Fruit fly (Drosophila melanogaster) whole organism, embryonic: ENCODE data around the gene TTLL6B.
A peak's percentile ranks its signal among the peaks of the same experiment; 100 is the strongest.

ENCODE experiments used
- Awh ChIP-seq: fragments of 200-800 bp; sonication (Bioruptor generic); IDR thresholded peaks from 2 replicates; pipeline ENCODE4, ENCODE4 v1.3.6; 2022; ENCODE audit warnings: missing biosample characterization, missing genetic modification characterization
- BEAF-32 ChIP-seq: fragments of 200-800 bp; sonication (Bioruptor generic); optimal IDR thresholded peaks from 3 replicates; lab custom pipeline; 2017; ENCODE audit warnings: missing biosample characterization, missing genetic modification characterization, mild to moderate bottlenecking, moderate library complexity, missing genetic modification reagents
- BtbVII ChIP-seq: fragments of 200-800 bp; sonication (Bioruptor generic); optimal IDR thresholded peaks from 3 replicates; lab custom pipeline; 2017; ENCODE audit warnings: missing biosample characterization, mild to moderate bottlenecking, missing genetic modification characterization
- CG1024 ChIP-seq: fragments of 200-800 bp; sonication (Bioruptor generic); IDR thresholded peaks from 2 replicates; pipeline ENCODE4 v1.3.6; 2022; ENCODE audit warnings: missing biosample characterization, missing genetic modification characterization
- CG10654 ChIP-seq: fragments of 200-800 bp; sonication (Bioruptor generic); optimal IDR thresholded peaks from 2 replicates; lab custom pipeline; 2016; ENCODE audit warnings: missing biosample characterization, missing genetic modification characterization
- CG12659 ChIP-seq: fragments of 200-800 bp; sonication (Bioruptor generic); optimal IDR thresholded peaks from 3 replicates; lab custom pipeline; 2017; ENCODE audit warnings: mild to moderate bottlenecking, missing biosample characterization, missing genetic modification reagents, missing genetic modification characterization
- CG13123 ChIP-seq: fragments of 200-800 bp; sonication (Bioruptor generic); optimal IDR thresholded peaks from 2 replicates; lab custom pipeline; 2016; ENCODE audit warnings: missing biosample characterization, missing genetic modification characterization
- CG14014 ChIP-seq: fragments of 200-800 bp; sonication (Bioruptor generic); IDR thresholded peaks from 2 replicates; pipeline ENCODE4 v1.3.6; 2022; ENCODE audit warnings: missing biosample characterization, missing genetic modification characterization
- CG1602 ChIP-seq: fragments of 200-800 bp; sonication (Bioruptor generic); optimal IDR thresholded peaks from 3 replicates; lab custom pipeline; 2016; ENCODE audit warnings: missing biosample characterization, missing genetic modification characterization
- CG18764 ChIP-seq: fragments of 200-800 bp; sonication (Bioruptor generic); optimal IDR thresholded peaks from 3 replicates; lab custom pipeline; 2016; ENCODE audit warnings: missing biosample characterization, missing genetic modification characterization
- CG33213 ChIP-seq: fragments of 200-800 bp; sonication (Bioruptor generic); optimal IDR thresholded peaks from 3 replicates; lab custom pipeline; 2016; ENCODE audit warnings: missing biosample characterization, missing genetic modification characterization
- CG7745 ChIP-seq: fragments of 200-800 bp; sonication (Bioruptor generic); optimal IDR thresholded peaks from 2 replicates; lab custom pipeline; 2018; ENCODE audit warnings: missing biosample characterization, mild to moderate bottlenecking, missing genetic modification characterization, moderate library complexity
- CG8290 ChIP-seq, 3 experiments: fragments of 200-800 bp; sonication (Bioruptor generic); optimal IDR thresholded peaks; 2 replicates each; lab custom pipeline; 2016 to 2019; ENCODE audit warnings: missing biosample characterization in 3 of 3, missing genetic modification characterization in 3 of 3, mild to moderate bottlenecking in 2 of 3, moderate library complexity in 1 of 3
- CG8765 ChIP-seq: fragments of 200-800 bp; sonication (Bioruptor generic); IDR thresholded peaks from 2 replicates; pipeline ENCODE4 v1.3.6; 2022; ENCODE audit warnings: missing biosample characterization, missing genetic modification characterization
- CkIIα-i1 ChIP-seq: fragments of 200-800 bp; sonication (Bioruptor generic); IDR thresholded peaks from 2 replicates; pipeline ENCODE4 v1.3.6; 2022; ENCODE audit warnings: missing biosample characterization, missing genetic modification characterization
- Dp ChIP-seq: fragments of 200-800 bp; sonication (Bioruptor generic); optimal IDR thresholded peaks from 2 replicates; lab custom pipeline; 2018; ENCODE audit warnings: missing biosample characterization, mild to moderate bottlenecking, missing genetic modification characterization, moderate library complexity
- Eip74EF ChIP-seq, 2 experiments: fragments of 200-800 bp in 1 of 2; fragments of >200 bp in 1 of 2; sonication (Bioruptor generic) in 1 of 2; optimal IDR thresholded peaks; 2 replicates each; lab custom pipeline; 2017 to 2019; ENCODE audit warnings: missing biosample characterization in 2 of 2, missing genetic modification characterization in 2 of 2, mild to moderate bottlenecking in 1 of 2, moderate library complexity in 1 of 2
- GATAe ChIP-seq: fragments of 200-800 bp; sonication (Bioruptor generic); conservative IDR thresholded peaks from 2 replicates; pipeline ENCODE4 v1.3.6; 2022; ENCODE audit warnings: missing biosample characterization, missing genetic modification characterization
- Gug ChIP-seq: fragments of 200-800 bp; sonication (Bioruptor generic); IDR thresholded peaks from 4 replicates; pipeline ENCODE4 v1.3.6; 2022; ENCODE audit warnings: missing biosample characterization, missing genetic modification characterization
- HLH54F ChIP-seq: fragments of 200-800 bp; sonication (Bioruptor generic); optimal IDR thresholded peaks from 3 replicates; lab custom pipeline; 2016; ENCODE audit warnings: missing biosample characterization, missing genetic modification characterization
- Hey ChIP-seq: fragments of 200-800 bp; sonication (Bioruptor generic); optimal IDR thresholded peaks from 3 replicates; lab custom pipeline; 2018; ENCODE audit warnings: missing biosample characterization, mild to moderate bottlenecking, missing genetic modification characterization
- Kr ChIP-seq: fragments of 200-800 bp; sonication (Bioruptor generic); optimal IDR thresholded peaks from 2 replicates; lab custom pipeline; 2017; ENCODE audit warnings: missing biosample characterization, mild to moderate bottlenecking, missing genetic modification characterization
- MTF-1 ChIP-seq: fragments of 200-800 bp; sonication (Bioruptor generic); optimal IDR thresholded peaks from 2 replicates; lab custom pipeline; 2018; ENCODE audit warnings: missing biosample characterization, mild to moderate bottlenecking, missing genetic modification characterization, borderline replicate concordance
- Meics ChIP-seq: fragments of 200-800 bp; sonication (Bioruptor generic); optimal IDR thresholded peaks from 2 replicates; lab custom pipeline; 2017; ENCODE audit warnings: missing biosample characterization, mild to moderate bottlenecking, missing genetic modification characterization
- NFAT ChIP-seq: fragments of 200-800 bp; sonication (Bioruptor generic); IDR thresholded peaks from 2 replicates; pipeline ENCODE4 v1.3.6; 2022; ENCODE audit warnings: missing biosample characterization, missing genetic modification characterization
- Nf-YA ChIP-seq: fragments of 200-800 bp; sonication (Bioruptor generic); IDR thresholded peaks from 2 replicates; pipeline ENCODE4 v1.3.6; 2022; ENCODE audit warnings: missing biosample characterization, missing genetic modification characterization
- Nf-YB ChIP-seq: fragments of 200-800 bp; sonication (Bioruptor generic); optimal IDR thresholded peaks from 3 replicates; lab custom pipeline; 2019; ENCODE audit warnings: missing biosample characterization, mild to moderate bottlenecking, missing genetic modification characterization, moderate library complexity
- NfI ChIP-seq: fragments of 200-800 bp; sonication (Bioruptor generic); optimal IDR thresholded peaks from 3 replicates; lab custom pipeline; 2018; ENCODE audit warnings: missing biosample characterization, mild to moderate bottlenecking, missing genetic modification characterization, moderate library complexity
- Optix ChIP-seq: fragments of 200-800 bp; sonication (Bioruptor generic); IDR thresholded peaks from 3 replicates; pipeline ENCODE4 v1.3.6; 2022; ENCODE audit warnings: missing biosample characterization, missing genetic modification characterization
- Sry-β ChIP-seq: fragments of 200-800 bp; sonication (Bioruptor generic); optimal IDR thresholded peaks from 2 replicates; lab custom pipeline; 2018; ENCODE audit warnings: missing biosample characterization, mild to moderate bottlenecking, missing genetic modification characterization, moderate library complexity
- abd-A ChIP-seq: fragments of 200-800 bp; sonication (Bioruptor generic); optimal IDR thresholded peaks from 3 replicates; lab custom pipeline; 2019; ENCODE audit warnings: missing biosample characterization, mild to moderate bottlenecking, missing genetic modification characterization, moderate library complexity
- ap ChIP-seq: fragments of 200-800 bp; sonication (Bioruptor generic); IDR thresholded peaks from 2 replicates; pipeline ENCODE4 v1.3.6; 2022; ENCODE audit warnings: missing biosample characterization, missing genetic modification characterization
- bab2 ChIP-seq: fragments of 200-800 bp; sonication (Bioruptor generic); optimal IDR thresholded peaks from 2 replicates; lab custom pipeline; 2016; ENCODE audit warnings: missing biosample characterization, missing genetic modification characterization
- cas ChIP-seq: fragments of 200-800 bp; sonication (Bioruptor generic); IDR thresholded peaks from 2 replicates; pipeline ENCODE4 v1.3.6; 2022; ENCODE audit warnings: missing biosample characterization, missing genetic modification characterization
- corto ChIP-seq: fragments of 200-800 bp; sonication (Bioruptor generic); optimal IDR thresholded peaks from 2 replicates; lab custom pipeline; 2016; ENCODE audit warnings: missing biosample characterization, mild to moderate bottlenecking, missing genetic modification characterization, moderate library complexity
- dpn ChIP-seq, 2 experiments: fragments of 200-800 bp; sonication (Bioruptor generic); optimal IDR thresholded peaks; 3 replicates each; lab custom pipeline; 2016; ENCODE audit warnings: missing biosample characterization in 2 of 2, missing genetic modification characterization in 2 of 2
- fd64A ChIP-seq: fragments of 200-800 bp; sonication (Bioruptor generic); optimal IDR thresholded peaks from 3 replicates; lab custom pipeline; 2018; ENCODE audit warnings: missing biosample characterization, mild to moderate bottlenecking, missing genetic modification characterization
- ken ChIP-seq: fragments of 200-800 bp; sonication (Bioruptor generic); IDR thresholded peaks from 3 replicates; pipeline ENCODE4 v1.3.6; 2022; ENCODE audit warnings: missing biosample characterization, missing genetic modification characterization
- lbe ChIP-seq: fragments of 200-800 bp; sonication (Bioruptor generic); optimal IDR thresholded peaks from 2 replicates; lab custom pipeline; 2016; ENCODE audit warnings: missing biosample characterization, mild to moderate bottlenecking, missing genetic modification characterization
- lilli ChIP-seq: fragments of 200-800 bp; sonication (Bioruptor generic); optimal IDR thresholded peaks from 3 replicates; lab custom pipeline; 2016; ENCODE audit warnings: missing biosample characterization, missing genetic modification characterization
- org-1 ChIP-seq: fragments of 200-800 bp; sonication (Bioruptor generic); optimal IDR thresholded peaks from 2 replicates; lab custom pipeline; 2017; ENCODE audit warnings: missing biosample characterization, missing genetic modification characterization
- pan ChIP-seq, 4 experiments: fragments of >200 bp in 3 of 4; fragments of 200-800 bp in 1 of 4; sonication (Bioruptor generic) in 1 of 4; optimal IDR thresholded peaks in 3 of 4; IDR thresholded peaks in 1 of 4; 2 replicates each; pipeline versions ENCODE4 v1.3.6 to Lab custom; 2017 to 2022; ENCODE audit warnings: missing biosample characterization in 2 of 4, missing genetic modification characterization in 2 of 4, mixed read lengths in 1 of 4
- sc ChIP-seq, 3 experiments: fragments of >200 bp in 2 of 3; fragments of 200-800 bp in 1 of 3; sonication (Bioruptor generic) in 1 of 3; optimal IDR thresholded peaks; 2 replicates in 2 of 3; 3 replicates in 1 of 3; lab custom pipeline; 2017; ENCODE audit warnings: mild to moderate bottlenecking in 1 of 3, missing biosample characterization in 1 of 3, missing genetic modification characterization in 1 of 3, missing genetic modification reagents in 1 of 3
- sens ChIP-seq: fragments of 200-800 bp; sonication (Bioruptor generic); peaks from one replicate; lab custom pipeline; 2016; ENCODE audit warnings: missing biosample characterization, missing genetic modification characterization
- sens-2 ChIP-seq: fragments of 200-800 bp; sonication (Bioruptor generic); IDR thresholded peaks from 2 replicates; pipeline ENCODE4 v1.3.6; 2022; ENCODE audit warnings: missing biosample characterization, missing genetic modification characterization
- sug ChIP-seq: fragments of 200-800 bp; optimal IDR thresholded peaks from 2 replicates; lab custom pipeline; 2019; ENCODE audit warnings: missing biosample characterization, mild to moderate bottlenecking, missing genetic modification characterization, moderate library complexity
- tgo ChIP-seq: fragments of 200-800 bp; sonication (Bioruptor generic); IDR thresholded peaks from 3 replicates; pipeline ENCODE4 v1.3.6; 2022; ENCODE audit warnings: missing biosample characterization, missing genetic modification characterization
- zfh2 ChIP-seq: fragments of 200-800 bp; sonication (Bioruptor generic); optimal IDR thresholded peaks from 2 replicates; lab custom pipeline; 2016; ENCODE audit warnings: missing biosample characterization, missing genetic modification characterization

Gene TTLL6B

dm6 chr3R:27208724-27209343 lies 42.0 kb downstream of the TTLL6B start (continued):
- TF ChIP-seq sc (optimal IDR thresholded peaks at IDR 0.05; lab: Kevin White, UChicago) = no peak
- peak; percentile 26 for TF ChIP-seq sc (GFP tag; optimal IDR thresholded peaks at IDR 0.05; lab: Kevin White, UChicago)
- peak; percentile 57 for TF ChIP-seq CG33213
- no peak for TF ChIP-seq Sry-β (GFP tag; lab: Kevin White, UChicago)
- TF ChIP-seq HLH54F (GFP tag; lab: Kevin White, UChicago) = no peak
- TF ChIP-seq CG18764 (GFP tag; lab: Kevin White, UChicago) = no peak
- TF ChIP-seq Nf-YB = peak; percentile 9
- TF ChIP-seq corto (GFP tag; lab: Kevin White, UChicago) = no peak
- TF ChIP-seq cas (GFP tag; lab: Robert Waterston, UW) = no peak
- no peak for TF ChIP-seq NfI
- TF ChIP-seq dpn (GFP tag; optimal IDR thresholded peaks at IDR 0.05; lab: Kevin White, UChicago) = peak in 1 of 2 experiments; percentile 9
- TF ChIP-seq lilli (GFP tag; lab: Kevin White, UChicago) = no peak
- TF ChIP-seq zfh2 (GFP tag; lab: Kevin White, UChicago) = no peak
- TF ChIP-seq bab2 (GFP tag; lab: Kevin White, UChicago) = peak; percentile 58
- no peak for TF ChIP-seq CG8765 (GFP tag; lab: Robert Waterston, UW)
- TF ChIP-seq Meics (GFP tag; lab: Kevin White, UChicago) = peak; percentile 35
- TF ChIP-seq lbe = no peak
- TF ChIP-seq sens (GFP tag; lab: Kevin White, UChicago) = peak; percentile 86
- TF ChIP-seq Hey (tag; lab: Kevin White, UChicago) = no peak
- TF ChIP-seq Gug (GFP tag; lab: Robert Waterston, UW) = no peak
- no peak for TF ChIP-seq pan (optimal IDR thresholded peaks at IDR 0.05; lab: Kevin White, UChicago)
- peak in 1 of 2 experiments; percentile 60 for TF ChIP-seq pan (GFP tag; optimal IDR thresholded peaks at IDR 0.05 in 1 of 2, IDR thresholded peaks at IDR 0.05 in 1 of 2)
- no peak for TF ChIP-seq CG13123 (GFP tag; lab: Kevin White, UChicago)
- no peak for TF ChIP-seq Optix (GFP tag; lab: Robert Waterston, UW)
- TF ChIP-seq ken (GFP tag; lab: Robert Waterston, UW) = no peak
- peak; percentile 29; the same call in 1 of the 2 replicates for TF ChIP-seq NFAT (GFP tag; lab: Robert Waterston, UW)
- TF ChIP-seq Nf-YA (GFP tag; lab: Robert Waterston, UW) = peak; percentile 64
- TF ChIP-seq CG1024 = peak; percentile 40; the same call in 1 of the 2 replicates
- TF ChIP-seq sens-2 (GFP tag; lab: Robert Waterston, UW) = no peak
- TF ChIP-seq CG12659 (GFP tag; lab: Kevin White, UChicago) = peak; percentile 36
- TF ChIP-seq Kr (GFP tag; lab: Kevin White, UChicago) = no peak
- no peak for TF ChIP-seq abd-A (tag; lab: Kevin White, UChicago)
- peak; percentile 56 for TF ChIP-seq org-1 (GFP tag; lab: Kevin White, UChicago)
- TF ChIP-seq GATAe = no peak
- no peak for TF ChIP-seq sug (tag; lab: Kevin White, UChicago)
- TF ChIP-seq CG7745 (tag; lab: Kevin White, UChicago) = peak; percentile 32
- peak; percentile 37 for TF ChIP-seq CG1602 (GFP tag; lab: Kevin White, UChicago)
- peak; percentile 27 for TF ChIP-seq CG8290 (GFP tag; optimal IDR thresholded peaks at IDR 0.05; lab: Kevin White, UChicago)
- peak in 1 of 2 experiments; percentile 24 for TF ChIP-seq CG8290 (tag; optimal IDR thresholded peaks at IDR 0.05; lab: Kevin White, UChicago)
- TF ChIP-seq CkIIα-i1 (GFP tag; lab: Robert Waterston, UW) = no peak
- peak; percentile 27 for TF ChIP-seq BtbVII
- TF ChIP-seq ap (GFP tag; lab: Robert Waterston, UW) = no peak
- no peak for TF ChIP-seq Dp
- no peak; the same call in 2 of the 3 replicates for TF ChIP-seq tgo (GFP tag; lab: Robert Waterston, UW)
- TF ChIP-seq BEAF-32 (GFP tag; lab: Kevin White, UChicago) = no peak
- peak; percentile 28 for TF ChIP-seq CG10654 (GFP tag; lab: Kevin White, UChicago)
- TF ChIP-seq CG14014 = peak; percentile 27; the same call in 1 of the 2 replicates
- TF ChIP-seq MTF-1 (GFP tag; lab: Kevin White, UChicago) = peak; percentile 46
- TF ChIP-seq fd64A (GFP tag; lab: Kevin White, UChicago) = peak; percentile 34
- no peak for TF ChIP-seq Eip74EF (GFP tag; optimal IDR thresholded peaks at IDR 0.05; lab: Kevin White, UChicago)
- TF ChIP-seq Awh (GFP tag; lab: Robert Waterston, UW) = peak; percentile 84
